Fruit fly (Drosophila melanogaster): ENCODE results near the gene CG33502.

Gene CG33502

DNA sequence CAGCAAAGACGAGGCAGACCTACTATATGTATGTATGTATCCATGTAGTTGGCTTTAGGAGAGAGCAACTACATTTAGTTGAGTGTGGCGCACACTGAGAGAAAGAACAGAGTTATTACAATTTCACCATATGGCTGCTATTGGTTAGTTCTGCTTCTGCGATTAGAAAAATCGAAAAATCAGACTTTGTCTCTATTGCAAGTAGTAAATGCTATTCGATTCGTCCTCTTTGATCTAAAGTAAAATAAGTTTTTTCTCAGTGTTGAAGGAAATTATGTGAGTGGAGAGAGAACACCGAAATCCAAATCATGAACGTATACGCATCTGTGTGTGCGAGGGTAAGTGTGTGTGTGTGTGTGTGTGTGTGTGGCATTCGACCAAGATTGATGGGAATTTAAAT is 17.4 kb downstream of the CG33502 start (continued):
- TF ChIP-seq Blimp-1 (GFP tag; optimal IDR thresholded peaks at IDR 0.05), result peak; percentile 53
- peak; percentile 83 for TF ChIP-seq CG11294 (GFP tag; IDR thresholded peaks at IDR 0.05)
- peak; percentile 72 for TF ChIP-seq CG6854 (GFP tag; optimal IDR thresholded peaks at IDR 0.05)
- peak; percentile 73 for TF ChIP-seq CG34406 (GFP tag; optimal IDR thresholded peaks at IDR 0.05)
- peak; percentile 93 for TF ChIP-seq CG3919 (GFP tag; optimal IDR thresholded peaks at IDR 0.05)
- TF ChIP-seq spab (GFP tag; optimal IDR thresholded peaks at IDR 0.05), result peak; percentile 76
- peak; percentile 66 for TF ChIP-seq CG4318 (GFP tag; optimal IDR thresholded peaks at IDR 0.05)
- TF ChIP-seq Hr4 (GFP tag; optimal IDR thresholded peaks at IDR 0.05), result peak; percentile 82
- TF ChIP-seq Eip78C (GFP tag), result peak; percentile 90
- TF ChIP-seq net (GFP tag; optimal IDR thresholded peaks at IDR 0.05), result peak; percentile 71
- peak; percentile 54 for TF ChIP-seq lz (GFP tag; optimal IDR thresholded peaks at IDR 0.05)
- TF ChIP-seq esn (GFP tag; optimal IDR thresholded peaks at IDR 0.05), result peak; percentile 67
- TF ChIP-seq CG11902 (GFP tag; optimal IDR thresholded peaks at IDR 0.05), result peak; percentile 84
- no peak for TF ChIP-seq Hr38 (GFP tag; optimal IDR thresholded peaks at IDR 0.05)
- peak; percentile 51 for TF ChIP-seq Sox15 (GFP tag; optimal IDR thresholded peaks at IDR 0.05)
- peak; percentile 94 for TF ChIP-seq cyc (GFP tag; optimal IDR thresholded peaks at IDR 0.05)
- peak; percentile 47 for TF ChIP-seq Ets21C (GFP tag; optimal IDR thresholded peaks at IDR 0.05)
- peak; percentile 67 for TF ChIP-seq fd85E (GFP tag; optimal IDR thresholded peaks at IDR 0.05)
- TF ChIP-seq svp (GFP tag), result peak; percentile 76
- TF ChIP-seq OdsH (GFP tag; optimal IDR thresholded peaks at IDR 0.05), result peak; percentile 78
- TF ChIP-seq CG15336 (GFP tag; IDR thresholded peaks at IDR 0.05), result peak; percentile 90
- TF ChIP-seq CG7368 (GFP tag; optimal IDR thresholded peaks at IDR 0.05), result peak; percentile 91
- peak; percentile 86 for TF ChIP-seq CG3032 (tag; optimal IDR thresholded peaks at IDR 0.05)
- TF ChIP-seq CG6792 (GFP tag; optimal IDR thresholded peaks at IDR 0.05), result peak; percentile 64
- peak; percentile 92 for TF ChIP-seq topi (GFP tag; optimal IDR thresholded peaks at IDR 0.05)

DNA sequence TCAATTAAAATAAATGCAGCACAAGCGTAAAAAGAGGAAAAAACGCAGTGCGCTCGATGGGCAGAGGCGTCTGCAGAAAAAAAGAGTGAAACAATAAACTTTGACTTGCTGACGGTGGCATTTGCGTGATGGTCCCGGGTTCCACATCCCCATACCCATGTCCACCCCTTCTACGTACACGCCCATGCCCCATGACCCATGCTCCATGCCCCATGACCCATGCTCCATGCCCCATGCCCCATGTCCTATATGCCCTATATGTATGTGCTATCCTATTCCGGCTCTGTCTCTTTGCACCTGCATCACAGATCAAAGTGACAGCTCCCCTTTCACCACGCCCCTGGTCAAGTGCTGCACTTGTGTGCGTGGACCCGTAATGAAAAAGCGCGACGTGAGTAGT is 19.3 kb downstream of the CG33502 start:
- TF ChIP-seq topi (GFP tag; optimal IDR thresholded peaks at IDR 0.05), result peak; percentile 41
- TF ChIP-seq salr (GFP tag; optimal IDR thresholded peaks at IDR 0.05), result peak; percentile 41 to 46
- TF ChIP-seq CG15336 (GFP tag; IDR thresholded peaks at IDR 0.05), result peak; percentile 50
- peak; percentile 12 for TF ChIP-seq CG31627 (GFP tag; optimal IDR thresholded peaks at IDR 0.05)
- TF ChIP-seq lz (GFP tag; optimal IDR thresholded peaks at IDR 0.05), result peak; percentile 44
- TF ChIP-seq CG11762 (GFP tag; optimal IDR thresholded peaks at IDR 0.05; ENCODE audit: insufficient read depth), result no peak
- TF ChIP-seq CG10631 (GFP tag; optimal IDR thresholded peaks at IDR 0.05), result peak; percentile 44
- no peak for TF ChIP-seq CG6854 (GFP tag; optimal IDR thresholded peaks at IDR 0.05)
- peak; percentile 36 for TF ChIP-seq Hr39 (GFP tag; optimal IDR thresholded peaks at IDR 0.05)
- peak; percentile 52 for TF ChIP-seq Sox15 (GFP tag; optimal IDR thresholded peaks at IDR 0.05)
- peak; percentile 34 for TF ChIP-seq CG11902 (GFP tag; optimal IDR thresholded peaks at IDR 0.05)
- peak; percentile 63 for TF ChIP-seq CG6163 (GFP tag; IDR thresholded peaks at IDR 0.05)
- peak; percentile 68 for TF ChIP-seq fd59A (GFP tag; optimal IDR thresholded peaks at IDR 0.05)
- peak; percentile 85 for TF ChIP-seq Eip78C (GFP tag)
- TF ChIP-seq esn (GFP tag; optimal IDR thresholded peaks at IDR 0.05), result peak; percentile 18
- TF ChIP-seq achi (GFP tag; optimal IDR thresholded peaks at IDR 0.05), result peak; percentile 30
- TF ChIP-seq vri (GFP tag; optimal IDR thresholded peaks at IDR 0.05), result no peak
- TF ChIP-seq eg (GFP tag; IDR thresholded peaks at IDR 0.05), result peak; percentile 44; the same call in 2 of the 3 replicates
- TF ChIP-seq CG34406 (GFP tag; optimal IDR thresholded peaks at IDR 0.05), result peak; percentile 32
- peak; percentile 18 for TF ChIP-seq fd85E (GFP tag; optimal IDR thresholded peaks at IDR 0.05)
- TF ChIP-seq CG1621 (tag; optimal IDR thresholded peaks at IDR 0.05), result peak; percentile 62
- TF ChIP-seq dsx (GFP tag; optimal IDR thresholded peaks at IDR 0.05; ENCODE audit: poor library complexity, severe bottlenecking), result peak; percentile 46
- TF ChIP-seq svp (GFP tag), result peak; percentile 76
- peak; percentile 62 for TF ChIP-seq OdsH (GFP tag; optimal IDR thresholded peaks at IDR 0.05)
- TF ChIP-seq CG16779 (tag; optimal IDR thresholded peaks at IDR 0.05), result no peak
- peak; percentile 24 for TF ChIP-seq dac (GFP tag; optimal IDR thresholded peaks at IDR 0.05)
- TF ChIP-seq Hr4 (GFP tag; optimal IDR thresholded peaks at IDR 0.05), result peak; percentile 34
- peak; percentile 53; the same call in 1 of the 3 replicates for TF ChIP-seq CG8119 (GFP tag; IDR thresholded peaks at IDR 0.05)
- TF ChIP-seq fkh (GFP tag; optimal IDR thresholded peaks at IDR 0.05), result no peak
- peak; percentile 51 for TF ChIP-seq pdm3 (GFP tag; optimal IDR thresholded peaks at IDR 0.05)
- TF ChIP-seq CG4318 (GFP tag; optimal IDR thresholded peaks at IDR 0.05), result peak; percentile 49
- TF ChIP-seq ss (GFP tag; optimal IDR thresholded peaks at IDR 0.05), result peak; percentile 62 to 76
- peak; percentile 16 for TF ChIP-seq net (GFP tag; optimal IDR thresholded peaks at IDR 0.05)
- TF ChIP-seq Ets21C (GFP tag; optimal IDR thresholded peaks at IDR 0.05), result no peak
- peak; percentile 57; the same call in 1 of the 2 replicates for TF ChIP-seq CG11294 (GFP tag; IDR thresholded peaks at IDR 0.05)
- TF ChIP-seq Eip75B (GFP tag; optimal IDR thresholded peaks at IDR 0.05), result peak; percentile 46
- TF ChIP-seq Ets96B (tag; optimal IDR thresholded peaks at IDR 0.05), result peak; percentile 59
- TF ChIP-seq Met (GFP tag; optimal IDR thresholded peaks at IDR 0.05), result peak; percentile 26
- peak; percentile 65 for TF ChIP-seq spab (GFP tag; optimal IDR thresholded peaks at IDR 0.05)
- TF ChIP-seq Eip93F (GFP tag; optimal IDR thresholded peaks at IDR 0.05), result no peak
